Worm (Caenorhabditis elegans): ENCODE data around the gene ubc-26.

DNA sequence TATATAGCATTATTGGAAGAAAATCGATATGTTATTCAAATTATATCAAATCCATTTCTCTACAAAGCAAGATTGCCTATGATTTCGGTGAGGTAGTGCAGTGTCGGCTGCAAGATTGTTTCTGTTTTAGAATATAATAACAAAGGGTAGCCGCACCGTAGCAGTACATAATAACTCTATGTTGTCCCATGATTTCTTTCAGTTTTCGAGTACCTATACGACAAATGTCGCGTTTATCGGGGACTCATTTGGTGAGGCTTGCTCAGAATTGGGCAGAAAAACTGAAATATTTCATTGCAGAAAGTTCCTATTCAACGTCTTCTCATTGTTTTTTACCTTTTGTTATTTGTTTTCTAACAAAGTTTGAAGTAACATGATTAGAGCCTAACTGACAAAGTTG lies 46.3 kb upstream of the ubc-26 start, which contains the start of gene srw-79:
- TF ChIP-seq nhr-67 (tag; optimal IDR thresholded peaks at IDR 0.05) (no peak), ama-1 (optimal IDR thresholded peaks at IDR 0.05) (no peak), ceh-82 (tag; optimal IDR thresholded peaks at IDR 0.05) (no peak), zag-1 (tag; optimal IDR thresholded peaks at IDR 0.05) (no peak), nhr-76 (tag; optimal IDR thresholded peaks at IDR 0.05) (no peak), aly-2 (tag; optimal IDR thresholded peaks at IDR 0.05) (no peak), ZK546.5 (tag; optimal IDR thresholded peaks at IDR 0.05) (no peak), mdl-1 (tag; optimal IDR thresholded peaks at IDR 0.05) (no peak), nhr-28 (tag; optimal IDR thresholded peaks at IDR 0.05) (no peak), nhr-77 (tag; optimal IDR thresholded peaks at IDR 0.05) (no peak), daf-12 (tag; optimal IDR thresholded peaks at IDR 0.05) (no peak), unc-39 (tag; optimal IDR thresholded peaks at IDR 0.05) (no peak), egl-5 (tag; optimal IDR thresholded peaks at IDR 0.05) (no peak), egl-27 (tag; optimal IDR thresholded peaks at IDR 0.05) (no peak)

All from whole organism, L3 larva.